Worm (Caenorhabditis elegans): ENCODE data around the gene taf-3.

taf-3 gene

DNA sequence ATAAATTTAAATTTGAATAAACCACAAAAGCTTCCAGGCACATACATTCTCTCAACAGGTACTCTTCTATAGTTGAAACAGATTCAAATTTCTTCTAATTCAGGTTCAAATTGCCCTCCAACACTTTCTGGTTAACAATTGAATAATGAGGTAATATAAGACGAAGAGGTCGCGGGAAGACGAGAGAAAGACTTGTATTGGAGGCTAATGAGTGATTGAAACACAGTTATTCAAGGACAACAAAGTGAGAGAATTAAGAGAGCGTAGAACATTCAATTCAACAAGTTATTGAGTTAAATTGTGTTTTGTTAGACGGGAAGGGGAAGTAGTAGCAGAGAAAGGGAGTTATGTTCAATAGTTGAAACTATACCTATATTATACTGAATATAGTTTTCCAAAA, 10.4 kb upstream of the taf-3 start:
- TF ChIP-seq nhr-11 (tag; optimal IDR thresholded peaks at IDR 0.05) (no peak), lim-6 (tag; optimal IDR thresholded peaks at IDR 0.05) (no peak), unc-42 (tag; optimal IDR thresholded peaks at IDR 0.05) (no peak), mec-3 (tag; optimal IDR thresholded peaks at IDR 0.05; ENCODE audit: borderline replicate concordance) (no peak), che-1 (tag; optimal IDR thresholded peaks at IDR 0.05) (no peak), fkh-10 (GFP tag; optimal IDR thresholded peaks at IDR 0.05) (no peak), fax-1 (tag; optimal IDR thresholded peaks at IDR 0.05) (no peak), ref-2 (tag; optimal IDR thresholded peaks at IDR 0.05) (no peak), pha-2 (tag; optimal IDR thresholded peaks at IDR 0.05) (no peak), ceh-9 (tag; optimal IDR thresholded peaks at IDR 0.05) (no peak)

DNA sequence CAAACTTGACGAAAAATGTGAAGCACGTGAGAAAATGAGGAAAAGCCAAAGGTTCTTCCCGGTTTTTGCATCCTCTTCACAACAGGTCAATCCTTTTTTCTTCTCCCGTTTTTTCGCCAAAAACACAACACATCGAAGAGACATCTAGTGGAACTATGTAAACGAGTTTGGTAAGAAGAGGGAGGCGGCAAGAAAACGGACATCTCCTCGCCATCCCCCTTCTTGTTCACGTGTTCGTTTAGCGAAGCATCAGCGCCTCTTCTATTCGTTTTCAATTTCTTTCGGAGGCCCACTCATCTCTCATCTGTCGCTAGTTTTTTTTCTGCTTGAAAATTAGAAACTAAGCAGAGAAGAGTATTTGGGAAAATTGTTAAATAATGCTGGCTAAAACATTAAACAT, 8.0 kb upstream of the taf-3 start:
- TF ChIP-seq ceh-34 (tag; optimal IDR thresholded peaks at IDR 0.05) (no peak), C38D4.7 (GFP tag; optimal IDR thresholded peaks at IDR 0.05) (no peak), hlh-8 (tag; optimal IDR thresholded peaks at IDR 0.05) (no peak), ceh-2 (tag; optimal IDR thresholded peaks at IDR 0.05) (no peak), ceh-24 (tag; optimal IDR thresholded peaks at IDR 0.05) (no peak)

DNA sequence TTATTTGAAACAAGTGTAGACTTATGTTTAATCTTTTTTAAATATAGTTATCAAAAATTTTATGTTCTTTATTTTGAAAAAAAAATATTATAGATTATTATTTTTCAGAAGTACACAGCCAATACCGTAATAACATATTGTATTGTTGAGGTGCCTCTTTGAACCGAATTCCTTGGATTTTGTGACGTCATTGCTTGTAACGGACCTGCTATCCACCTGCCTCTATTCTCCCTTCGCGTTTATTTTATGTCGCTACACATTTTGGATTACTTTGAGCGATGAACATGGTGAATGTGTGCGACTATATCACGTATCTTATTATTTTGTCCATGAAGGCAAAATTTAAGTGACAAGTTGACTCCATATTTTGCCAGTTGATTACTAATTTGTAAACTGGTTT, 5.0 kb upstream of the taf-3 start:
- TF ChIP-seq tbx-7 (tag; optimal IDR thresholded peaks at IDR 0.05) (no peak), pqm-1 (tag; optimal IDR thresholded peaks at IDR 0.05) (no peak), sdc-2 (tag; optimal IDR thresholded peaks at IDR 0.05) (peak; percentile 96), zip-5 (tag; optimal IDR thresholded peaks at IDR 0.05) (no peak)

DNA sequence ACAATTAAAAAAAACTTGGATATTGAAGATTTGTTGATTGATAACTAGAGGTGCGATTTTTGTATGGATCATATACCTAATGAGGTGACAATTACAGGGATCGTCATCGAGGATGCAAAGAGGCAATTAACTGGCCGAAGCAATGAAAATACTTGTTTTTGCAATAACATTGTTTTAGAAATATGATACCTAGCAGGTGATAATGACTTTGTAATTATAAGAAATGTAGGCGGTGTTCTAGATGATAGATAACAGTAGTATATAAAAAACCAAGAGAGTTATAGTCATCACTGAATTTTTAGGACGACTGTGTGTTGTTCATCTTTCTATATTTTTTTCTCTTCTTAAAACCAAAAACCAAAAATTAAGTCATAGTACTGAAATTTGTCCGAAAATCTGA, 3.9 kb upstream of the taf-3 start, which contains the start of gene C11G6.2:
C11G6.2 (plus strand) TSS at position 301 of the 400 bp plus-strand sequence.
- TF ChIP-seq ceh-6 (GFP tag; optimal IDR thresholded peaks at IDR 0.05) (no peak), madf-2 (tag; optimal IDR thresholded peaks at IDR 0.05) (no peak), pqm-1 (tag; optimal IDR thresholded peaks at IDR 0.05) (no peak), tbx-7 (tag; optimal IDR thresholded peaks at IDR 0.05) (no peak), ceh-2 (tag; optimal IDR thresholded peaks at IDR 0.05) (no peak), hlh-15 (tag; optimal IDR thresholded peaks at IDR 0.05) (no peak), ceh-19 (GFP tag; optimal IDR thresholded peaks at IDR 0.05) (no peak), ets-4 (tag; optimal IDR thresholded peaks at IDR 0.05) (no peak), nfya-1 (tag; optimal IDR thresholded peaks at IDR 0.05) (no peak), ama-1 (optimal IDR thresholded peaks at IDR 0.05) (no peak)

DNA sequence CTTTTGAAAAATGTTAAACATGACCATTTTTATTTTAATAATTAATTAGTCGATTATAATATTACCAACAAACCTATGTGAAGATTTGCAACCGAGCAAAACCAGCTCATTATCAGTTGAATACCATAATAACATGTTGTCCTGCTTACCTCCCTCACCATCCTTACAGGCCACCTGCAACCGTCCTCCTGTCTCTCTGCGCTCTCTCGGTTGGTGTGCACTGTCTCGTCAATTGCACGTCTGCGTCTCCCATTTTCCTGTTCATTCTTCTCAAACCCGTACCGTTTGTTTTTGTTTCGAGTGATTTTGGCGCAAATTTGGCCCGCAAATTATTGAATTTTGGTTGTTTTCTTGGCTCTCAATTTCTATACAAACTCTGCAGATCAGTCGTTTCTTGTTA, 810 bp upstream of the taf-3 start:
- TF ChIP-seq tbx-7 (tag; optimal IDR thresholded peaks at IDR 0.05): no peak
- no peak for TF ChIP-seq nhr-232 (tag; optimal IDR thresholded peaks at IDR 0.05)
- no peak for TF ChIP-seq elt-2 (tag; optimal IDR thresholded peaks at IDR 0.05)
- no peak for TF ChIP-seq ceh-14 (tag; optimal IDR thresholded peaks at IDR 0.05)
- TF ChIP-seq dmd-4 (tag; optimal IDR thresholded peaks at IDR 0.05; ENCODE audit: borderline replicate concordance): no peak
- no peak for TF ChIP-seq fkh-10 (GFP tag; optimal IDR thresholded peaks at IDR 0.05)
- no peak for TF ChIP-seq hlh-13 (GFP tag; optimal IDR thresholded peaks at IDR 0.05)
- no peak for TF ChIP-seq lin-11 (tag; optimal IDR thresholded peaks at IDR 0.05)
- no peak for TF ChIP-seq ceh-6 (GFP tag; optimal IDR thresholded peaks at IDR 0.05)
- no peak for TF ChIP-seq ceh-24 (tag; optimal IDR thresholded peaks at IDR 0.05)
- no peak for TF ChIP-seq ceh-2 (tag; optimal IDR thresholded peaks at IDR 0.05)
- no peak for TF ChIP-seq ceh-34 (tag; optimal IDR thresholded peaks at IDR 0.05)
- no peak for TF ChIP-seq unc-42 (tag; optimal IDR thresholded peaks at IDR 0.05)
- TF ChIP-seq K09A11.1 (tag; optimal IDR thresholded peaks at IDR 0.05; ENCODE audit: insufficient read depth): no peak
- no peak for TF ChIP-seq sdc-2 (tag; optimal IDR thresholded peaks at IDR 0.05)
- no peak for TF ChIP-seq ztf-16 (tag; optimal IDR thresholded peaks at IDR 0.05)
- TF ChIP-seq ref-2 (tag; optimal IDR thresholded peaks at IDR 0.05): no peak
- no peak for TF ChIP-seq hlh-8 (tag; optimal IDR thresholded peaks at IDR 0.05)
- TF ChIP-seq nhr-11 (tag; optimal IDR thresholded peaks at IDR 0.05): no peak
- no peak for TF ChIP-seq odd-2 (tag; optimal IDR thresholded peaks at IDR 0.05)

Measured in whole organism, late embryonic.